Fruit fly (Drosophila melanogaster) whole organism, embryonic: ENCODE results near the gene hry.

Experiments used
- Atf6 ChIP-seq: fragments of 200-800 bp; sonication (Bioruptor generic); IDR thresholded peaks from 2 replicates; pipeline ENCODE4 v1.3.6; 2022; ENCODE audit warnings: missing biosample characterization, missing genetic modification characterization
- CG10543 ChIP-seq: fragments of 200-800 bp; sonication (Bioruptor generic); optimal IDR thresholded peaks from 3 replicates; lab custom pipeline; 2017; ENCODE audit warnings: missing biosample characterization, mild to moderate bottlenecking, missing genetic modification characterization, moderate library complexity
- CG12744 ChIP-seq: fragments of 200-800 bp; sonication (Bioruptor generic); optimal IDR thresholded peaks from 2 replicates; lab custom pipeline; 2016; ENCODE audit warnings: missing biosample characterization, missing genetic modification characterization
- CG15514 ChIP-seq: fragments of 200-800 bp; sonication (Bioruptor generic); optimal IDR thresholded peaks from 3 replicates; lab custom pipeline; 2017; ENCODE audit warnings: missing biosample characterization, missing genetic modification characterization, mild to moderate bottlenecking, moderate library complexity, missing genetic modification reagents
- CG15601 ChIP-seq: fragments of 200-800 bp; sonication (Bioruptor generic); optimal IDR thresholded peaks from 3 replicates; lab custom pipeline; 2019; ENCODE audit warnings: missing biosample characterization, mild to moderate bottlenecking, missing genetic modification characterization, moderate library complexity
- CG1647 ChIP-seq: fragments of 200-800 bp; sonication (Bioruptor generic); optimal IDR thresholded peaks from 3 replicates; lab custom pipeline; 2016; ENCODE audit warnings: missing biosample characterization, missing genetic modification characterization
- CG17912 ChIP-seq: fragments of 200-800 bp; sonication (Bioruptor generic); optimal IDR thresholded peaks from 2 replicates; lab custom pipeline; 2018; ENCODE audit warnings: missing biosample characterization, mild to moderate bottlenecking, missing genetic modification characterization
- CG2202 ChIP-seq: fragments of 200-800 bp; sonication (Bioruptor generic); optimal IDR thresholded peaks from 2 replicates; lab custom pipeline; 2018; ENCODE audit warnings: missing biosample characterization, mild to moderate bottlenecking, missing genetic modification characterization
- CG2678 ChIP-seq: fragments of 200-800 bp; sonication (Bioruptor generic); optimal IDR thresholded peaks from 3 replicates; lab custom pipeline; 2019; ENCODE audit warnings: missing biosample characterization, mild to moderate bottlenecking, missing genetic modification characterization, moderate library complexity
- CG3995 ChIP-seq: fragments of 200-800 bp; sonication (Bioruptor generic); optimal IDR thresholded peaks from 3 replicates; lab custom pipeline; 2016; ENCODE audit warnings: missing biosample characterization, missing genetic modification characterization
- CG4424 ChIP-seq: fragments of 200-800 bp; sonication (Bioruptor generic); optimal IDR thresholded peaks from 3 replicates; lab custom pipeline; 2016; ENCODE audit warnings: missing biosample characterization, missing genetic modification characterization
- CG4820 ChIP-seq: fragments of 200-800 bp; sonication (Bioruptor generic); optimal IDR thresholded peaks from 3 replicates; lab custom pipeline; 2016; ENCODE audit warnings: missing biosample characterization, missing genetic modification characterization
- CG6791 ChIP-seq: fragments of 200-800 bp; sonication (Bioruptor generic); IDR thresholded peaks from 3 replicates; pipeline ENCODE4 v1.3.6; 2022; ENCODE audit warnings: missing biosample characterization, missing genetic modification characterization; ENCODE audit not compliant: partially characterized antibody
- CG7839 ChIP-seq: fragments of 200-800 bp; sonication (Bioruptor generic); optimal IDR thresholded peaks from 3 replicates; lab custom pipeline; 2018; ENCODE audit warnings: missing biosample characterization, mild to moderate bottlenecking, missing genetic modification characterization, moderate library complexity
- CG8388 ChIP-seq: fragments of 200-800 bp; sonication (Bioruptor generic); optimal IDR thresholded peaks from 2 replicates; lab custom pipeline; 2019; ENCODE audit warnings: missing biosample characterization, mild to moderate bottlenecking, missing genetic modification characterization, moderate library complexity
- CG8924 ChIP-seq: fragments of 200-800 bp; optimal IDR thresholded peaks from 3 replicates; lab custom pipeline; 2019; ENCODE audit warnings: missing biosample characterization, mild to moderate bottlenecking, missing genetic modification characterization, moderate library complexity
- CG9609 ChIP-seq: fragments of 200-800 bp; sonication (Bioruptor generic); optimal IDR thresholded peaks from 3 replicates; lab custom pipeline; 2016; ENCODE audit warnings: missing biosample characterization, missing genetic modification characterization
- CG9797 ChIP-seq: fragments of 200-800 bp; sonication (Bioruptor generic); optimal IDR thresholded peaks from 3 replicates; lab custom pipeline; 2018; ENCODE audit warnings: missing biosample characterization, mild to moderate bottlenecking, missing genetic modification characterization
- CHES-1-like ChIP-seq: fragments of 200-800 bp; sonication (Bioruptor generic); optimal IDR thresholded peaks from 2 replicates; lab custom pipeline; 2016; ENCODE audit warnings: missing biosample characterization, missing genetic modification characterization
- Deaf1 ChIP-seq: fragments of 200-800 bp; optimal IDR thresholded peaks from 3 replicates; lab custom pipeline; 2019; ENCODE audit warnings: missing biosample characterization, mild to moderate bottlenecking, missing genetic modification characterization, moderate library complexity
- Dek ChIP-seq: fragments of 200-800 bp; sonication (Bioruptor generic); optimal IDR thresholded peaks from 3 replicates; lab custom pipeline; 2019; ENCODE audit warnings: missing biosample characterization, mild to moderate bottlenecking, missing genetic modification characterization, moderate library complexity
- ERR ChIP-seq: fragments of 200-800 bp; sonication (Bioruptor generic); optimal IDR thresholded peaks from 2 replicates; lab custom pipeline; 2016; ENCODE audit warnings: missing biosample characterization, missing genetic modification characterization
- HLH4C ChIP-seq: fragments of 200-800 bp; sonication (Bioruptor generic); IDR thresholded peaks from 3 replicates; pipeline ENCODE4 v1.3.6; 2022; ENCODE audit warnings: missing biosample characterization, missing genetic modification characterization; ENCODE audit not compliant: partially characterized antibody
- Max ChIP-seq: fragments of 200-800 bp; sonication (Bioruptor generic); optimal IDR thresholded peaks from 2 replicates; lab custom pipeline; 2016; ENCODE audit warnings: missing biosample characterization, mild to moderate bottlenecking, missing genetic modification characterization
- Med ChIP-seq: fragments of 200-800 bp; sonication (Bioruptor generic); peaks from one replicate; lab custom pipeline; 2016; ENCODE audit warnings: missing biosample characterization, missing genetic modification characterization, mild to moderate bottlenecking, inconsistent platforms, moderate library complexity
- Optix ChIP-seq: fragments of 200-800 bp; sonication (Bioruptor generic); IDR thresholded peaks from 3 replicates; pipeline ENCODE4 v1.3.6; 2022; ENCODE audit warnings: missing biosample characterization, missing genetic modification characterization
- Rfx ChIP-seq: fragments of 200-800 bp; sonication (Bioruptor generic); IDR thresholded peaks from 2 replicates; pipeline ENCODE4 v1.3.6; 2022; ENCODE audit warnings: missing biosample characterization, missing genetic modification characterization
- Six4 ChIP-seq: fragments of 200-800 bp; sonication (Bioruptor generic); optimal IDR thresholded peaks from 2 replicates; lab custom pipeline; 2016; ENCODE audit warnings: missing biosample characterization, missing genetic modification characterization
- abd-A ChIP-seq: fragments of 200-800 bp; sonication (Bioruptor generic); optimal IDR thresholded peaks from 3 replicates; lab custom pipeline; 2019; ENCODE audit warnings: missing biosample characterization, mild to moderate bottlenecking, missing genetic modification characterization, moderate library complexity
- chinmo ChIP-seq: fragments of 200-800 bp; sonication (Bioruptor generic); IDR thresholded peaks from 4 replicates; pipeline ENCODE4 v1.3.6; 2022; ENCODE audit warnings: missing biosample characterization, missing genetic modification characterization; ENCODE audit not compliant: partially characterized antibody
- corto ChIP-seq: fragments of 200-800 bp; sonication (Bioruptor generic); optimal IDR thresholded peaks from 2 replicates; lab custom pipeline; 2016; ENCODE audit warnings: missing biosample characterization, mild to moderate bottlenecking, missing genetic modification characterization, moderate library complexity
- crp ChIP-seq, 2 experiments: fragments of 200-800 bp; sonication (Bioruptor generic); optimal IDR thresholded peaks; 2 replicates in 1 of 2; 3 replicates in 1 of 2; lab custom pipeline; 2017; ENCODE audit warnings: missing biosample characterization in 2 of 2, missing genetic modification characterization in 2 of 2, mild to moderate bottlenecking in 1 of 2, moderate library complexity in 1 of 2
- ewg ChIP-seq: fragments of 200-800 bp; sonication (Bioruptor generic); optimal IDR thresholded peaks from 3 replicates; lab custom pipeline; 2017; ENCODE audit warnings: mild to moderate bottlenecking, missing biosample characterization, missing genetic modification reagents, missing genetic modification characterization
- fd102C ChIP-seq: fragments of 200-800 bp; sonication (Bioruptor generic); optimal IDR thresholded peaks from 2 replicates; lab custom pipeline; 2018; ENCODE audit warnings: missing biosample characterization, mild to moderate bottlenecking, missing genetic modification characterization, moderate library complexity
- gcm2 ChIP-seq: fragments of 200-800 bp; sonication (Bioruptor generic); optimal IDR thresholded peaks from 2 replicates; lab custom pipeline; 2016; ENCODE audit warnings: missing biosample characterization, missing genetic modification characterization
- insv ChIP-seq, 2 experiments: fragments of 200-800 bp; sonication (Bioruptor generic); optimal IDR thresholded peaks; 3 replicates each; lab custom pipeline; 2016 to 2018; ENCODE audit warnings: missing biosample characterization in 2 of 2, missing genetic modification characterization in 2 of 2
- kah ChIP-seq: fragments of 200-800 bp; sonication (Bioruptor generic); optimal IDR thresholded peaks from 2 replicates; lab custom pipeline; 2018; ENCODE audit warnings: missing biosample characterization, mild to moderate bottlenecking, missing genetic modification characterization
- kni ChIP-seq: fragments of 200-800 bp; sonication (Bioruptor generic); optimal IDR thresholded peaks from 3 replicates; lab custom pipeline; 2017; ENCODE audit warnings: mild to moderate bottlenecking, missing biosample characterization, missing genetic modification reagents, missing genetic modification characterization
- lov ChIP-seq, 2 experiments: fragments of 200-800 bp in 1 of 2; fragments of >200 bp in 1 of 2; sonication (Bioruptor generic) in 1 of 2; IDR thresholded peaks in 1 of 2; optimal IDR thresholded peaks in 1 of 2; 2 replicates in 1 of 2; 3 replicates in 1 of 2; pipeline versions ENCODE4 v1.3.6 to Lab custom; 2017 to 2022; ENCODE audit warnings: missing biosample characterization in 1 of 2, missing genetic modification characterization in 1 of 2
- mld ChIP-seq: fragments of 200-800 bp; sonication (Bioruptor generic); IDR thresholded peaks from 3 replicates; pipeline ENCODE4 v1.3.6; 2022; ENCODE audit warnings: missing biosample characterization, missing genetic modification characterization; ENCODE audit not compliant: partially characterized antibody
- peb ChIP-seq: fragments of 200-800 bp; sonication (Bioruptor generic); IDR thresholded peaks from 2 replicates; pipeline ENCODE4 v1.3.6; 2022; ENCODE audit warnings: missing biosample characterization, missing genetic modification characterization
- pfk ChIP-seq: fragments of 200-800 bp; sonication (Bioruptor generic); optimal IDR thresholded peaks from 2 replicates; lab custom pipeline; 2018; ENCODE audit warnings: missing biosample characterization, mild to moderate bottlenecking, missing genetic modification characterization, moderate library complexity
- seq ChIP-seq: fragments of 200-800 bp; sonication (Bioruptor generic); IDR thresholded peaks from 2 replicates; pipeline ENCODE4 v1.3.6; 2022; ENCODE audit warnings: missing biosample characterization, missing genetic modification characterization
- unpg ChIP-seq: fragments of 200-800 bp; sonication (Bioruptor generic); optimal IDR thresholded peaks from 3 replicates; lab custom pipeline; 2018; ENCODE audit warnings: missing biosample characterization, mild to moderate bottlenecking, missing genetic modification characterization, moderate library complexity
- vfl ChIP-seq: fragments of 200-800 bp; sonication (Bioruptor generic); optimal IDR thresholded peaks from 2 replicates; lab custom pipeline; 2016; ENCODE audit warnings: missing biosample characterization, missing genetic modification characterization
- wek ChIP-seq: fragments of 200-800 bp; sonication (Bioruptor generic); optimal IDR thresholded peaks from 3 replicates; lab custom pipeline; 2018; ENCODE audit warnings: missing biosample characterization, mild to moderate bottlenecking, missing genetic modification characterization, moderate library complexity
- zen2 ChIP-seq: fragments of 200-800 bp; sonication (Bioruptor generic); IDR thresholded peaks from 3 replicates; pipeline ENCODE4 v1.3.6; 2022; ENCODE audit warnings: missing biosample characterization, missing genetic modification characterization; ENCODE audit not compliant: partially characterized antibody
- zfh1 ChIP-seq: fragments of 200-800 bp; sonication (Bioruptor generic); IDR thresholded peaks from 3 replicates; pipeline ENCODE4 v1.3.6; 2022; ENCODE audit warnings: missing biosample characterization, missing genetic modification characterization

hry gene

DNA sequence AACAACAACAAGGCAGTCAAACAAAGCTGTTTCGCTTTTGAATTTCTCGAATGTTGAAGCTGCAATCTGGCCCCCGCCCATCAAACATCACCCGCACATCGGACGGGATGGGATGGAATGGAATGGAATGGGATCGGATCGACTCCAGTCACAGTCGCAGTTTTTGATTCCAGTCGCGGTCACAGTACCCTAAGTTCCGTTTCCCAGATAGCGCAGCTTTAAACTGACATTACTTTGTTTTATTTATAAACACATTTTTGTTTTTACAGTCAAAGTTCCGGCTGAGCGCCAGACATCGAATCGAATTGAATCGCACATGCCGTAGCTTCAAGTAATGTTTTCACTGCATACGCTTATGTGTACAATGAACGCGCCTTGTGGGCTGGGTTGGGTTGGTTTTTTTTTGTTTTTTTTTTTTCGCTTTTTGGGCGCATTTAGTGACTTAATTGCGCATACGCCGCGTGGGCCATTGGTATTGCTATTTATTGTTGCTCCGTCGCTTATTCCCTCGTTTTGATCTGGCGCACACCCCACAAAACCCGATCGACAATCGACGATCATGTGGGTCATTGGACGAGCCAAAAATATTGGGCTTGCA is 13.2 kb downstream of the hry start (continued):
- TF ChIP-seq gcm2 (GFP tag; lab: Kevin White, UChicago) (no peak), unpg (GFP tag; lab: Kevin White, UChicago) (no peak), HLH4C (GFP tag; lab: Robert Waterston, UW) (no peak), CG7839 (tag; lab: Kevin White, UChicago) (no peak), pfk (peak; percentile 71), lov (optimal IDR thresholded peaks at IDR 0.05; lab: Kevin White, UChicago) (no peak), lov (GFP tag; IDR thresholded peaks at IDR 0.05; lab: Robert Waterston, UW) (no peak), CG15601 (tag; lab: Kevin White, UChicago) (no peak), Optix (GFP tag; lab: Robert Waterston, UW) (no peak), kni (GFP tag; lab: Kevin White, UChicago) (no peak), ERR (GFP tag; lab: Kevin White, UChicago) (no peak), kah (GFP tag; lab: Kevin White, UChicago) (no peak), CHES-1-like (GFP tag; lab: Kevin White, UChicago) (no peak), abd-A (no peak), zen2 (GFP tag; lab: Robert Waterston, UW) (no peak), corto (GFP tag; lab: Kevin White, UChicago) (no peak), CG9797 (GFP tag; lab: Kevin White, UChicago) (no peak), CG4424 (GFP tag; lab: Kevin White, UChicago) (no peak), Med (GFP tag; lab: Kevin White, UChicago) (no peak), CG4820 (no peak), CG15514 (GFP tag; lab: Kevin White, UChicago) (no peak), fd102C (GFP tag; lab: Kevin White, UChicago) (no peak), CG6791 (GFP tag; lab: Robert Waterston, UW) (0 out of 3 replicates have a peak, but pooled peaks have one; percentile 10), CG1647 (GFP tag; lab: Kevin White, UChicago) (no peak), Deaf1 (tag; lab: Kevin White, UChicago) (no peak), mld (GFP tag; lab: Robert Waterston, UW) (no peak), chinmo (GFP tag; lab: Robert Waterston, UW) (peak; percentile 76; the same call in 1 of the 4 replicates), ewg (no peak), Dek (tag; lab: Kevin White, UChicago) (no peak), CG3995 (GFP tag; lab: Kevin White, UChicago) (peak; percentile 90), Rfx (GFP tag; lab: Robert Waterston, UW) (no peak; the same call in 1 of the 2 replicates), CG9609 (GFP tag; lab: Kevin White, UChicago) (no peak), CG12744 (GFP tag; lab: Kevin White, UChicago) (no peak), crp (GFP tag; optimal IDR thresholded peaks at IDR 0.05; lab: Kevin White, UChicago) (no peak), insv (GFP tag; optimal IDR thresholded peaks at IDR 0.05; lab: Kevin White, UChicago) (no peak), peb (GFP tag; lab: Robert Waterston, UW) (no peak), CG10543 (GFP tag; lab: Kevin White, UChicago) (peak; percentile 18), wek (GFP tag; lab: Kevin White, UChicago) (no peak), Six4 (GFP tag; lab: Kevin White, UChicago) (no peak), vfl (GFP tag; lab: Kevin White, UChicago) (no peak), CG17912 (GFP tag; lab: Kevin White, UChicago) (no peak), CG2678 (no peak), CG2202 (no peak), Atf6 (GFP tag; lab: Robert Waterston, UW) (peak; percentile 58), zfh1 (GFP tag; lab: Robert Waterston, UW) (0 out of 3 replicates have a peak, but pooled peaks have one; percentile 14), seq (GFP tag; lab: Robert Waterston, UW) (0 out of 2 replicates have a peak, but pooled peaks have one; percentile 17), Max (no peak), CG8924 (tag; lab: Kevin White, UChicago) (no peak), CG8388 (GFP tag; lab: Kevin White, UChicago) (no peak)
